Worm (Caenorhabditis elegans) whole organism, young adult: ENCODE measurements around the gene egl-27.

Source experiments
- B0019.2 ChIP-seq: fragments of 200-800 bp; sonication (Bioruptor generic); conservative IDR thresholded peaks from 2 replicates; pipeline ENCODE4 v1.3.6; 2022; ENCODE audit warnings: missing genetic modification reagents, missing genetic modification characterization, missing compliant biosample characterization
- C06A6.2 ChIP-seq: fragments of 200-800 bp; sonication (Bioruptor generic); conservative IDR thresholded peaks from 2 replicates; pipeline ENCODE4 v1.3.6; 2022; ENCODE audit warnings: missing genetic modification characterization, missing compliant biosample characterization
- D2030.7 ChIP-seq: fragments of 200-800 bp; sonication (Bioruptor generic); IDR thresholded peaks from 2 replicates; pipeline ENCODE4 v1.3.6; 2022; ENCODE audit warnings: missing genetic modification reagents, missing genetic modification characterization, missing compliant biosample characterization
- F10E7.11 ChIP-seq: sonication (generic microtip); optimal IDR thresholded peaks from 2 replicates; lab custom pipeline; 2017; ENCODE audit warnings: mild to moderate bottlenecking, missing genetic modification characterization, moderate library complexity, missing compliant biosample characterization
- F49E8.2 ChIP-seq: sonication (generic microtip); optimal IDR thresholded peaks from 3 replicates; lab custom pipeline; 2017; ENCODE audit warnings: missing genetic modification characterization, mild to moderate bottlenecking, missing compliant biosample characterization, antibody characterized with exemption, moderate library complexity; ENCODE audit not compliant: insufficient read depth
- F55B11.4 ChIP-seq: sonication (generic microtip); optimal IDR thresholded peaks from 2 replicates; lab custom pipeline; 2016; ENCODE audit warnings: missing compliant biosample characterization, missing genetic modification characterization, borderline replicate concordance; ENCODE audit not compliant: insufficient read depth
- Y56A3A.18 ChIP-seq: fragments of 200-800 bp; sonication (Bioruptor generic); IDR thresholded peaks from 2 replicates; pipeline ENCODE4 v1.3.6; 2022; ENCODE audit warnings: missing genetic modification reagents, missing genetic modification characterization, missing compliant biosample characterization
- Y67H2A.10 ChIP-seq: fragments of 200-800 bp; sonication (Bioruptor generic); conservative IDR thresholded peaks from 2 replicates; pipeline ENCODE4 v1.3.6; 2022; ENCODE audit warnings: missing genetic modification reagents, missing genetic modification characterization, missing compliant biosample characterization
- Y79H2A.3 ChIP-seq: fragments of 200-800 bp; sonication (Bioruptor generic); conservative IDR thresholded peaks from 2 replicates; pipeline ENCODE4 v1.3.6; 2022; ENCODE audit warnings: missing genetic modification reagents, missing genetic modification characterization, missing compliant biosample characterization
- ama-1 ChIP-seq, 3 experiments: fragments of 150-350 bp in 1 of 3; sonication (generic microtip) in 2 of 3; optimal IDR thresholded peaks; 2 replicates each; lab custom pipeline; 2014 to 2018; ENCODE audit warnings: missing biosample characterization in 2 of 3, missing genetic modification characterization in 2 of 3, missing genetic modification reagents in 2 of 3
- aptf-3 ChIP-seq: fragments of 200-800 bp; sonication (Bioruptor generic); IDR thresholded peaks from 2 replicates; pipeline ENCODE4 v1.3.6; 2022; ENCODE audit warnings: missing genetic modification characterization, missing compliant biosample characterization
- attf-5 ChIP-seq: fragments of 200-800 bp; sonication (Bioruptor generic); optimal IDR thresholded peaks from 2 replicates; lab custom pipeline; 2018; ENCODE audit warnings: mild to moderate bottlenecking, missing genetic modification characterization, missing compliant biosample characterization
- ccch-3 ChIP-seq: fragments of 200-800 bp; sonication (Bioruptor generic); optimal IDR thresholded peaks from 2 replicates; lab custom pipeline; 2018; ENCODE audit warnings: mild to moderate bottlenecking, missing genetic modification characterization, missing compliant biosample characterization
- cebp-1 ChIP-seq, 2 experiments: fragments of 200-800 bp in 1 of 2; sonication (Bioruptor generic) in 1 of 2; sonication (generic microtip) in 1 of 2; IDR thresholded peaks in 1 of 2; optimal IDR thresholded peaks in 1 of 2; 2 replicates each; pipeline versions ENCODE4 v1.3.6 to Lab custom; 2017 to 2022; ENCODE audit warnings: missing compliant biosample characterization in 2 of 2, missing genetic modification characterization in 2 of 2, mild to moderate bottlenecking in 1 of 2, missing genetic modification reagents in 1 of 2, moderate library complexity in 1 of 2
- ceh-100 ChIP-seq: fragments of 200-800 bp; sonication (Bioruptor generic); IDR thresholded peaks from 2 replicates; pipeline ENCODE4 v1.3.6; 2022; ENCODE audit warnings: missing genetic modification reagents, missing genetic modification characterization, missing compliant biosample characterization
- ceh-58 ChIP-seq: fragments of 200-800 bp; sonication (Bioruptor generic); IDR thresholded peaks from 2 replicates; pipeline ENCODE4 v1.3.6; 2022; ENCODE audit warnings: missing genetic modification characterization, missing compliant biosample characterization
- dox-1 ChIP-seq: fragments of 200-800 bp; sonication (Bioruptor generic); IDR thresholded peaks from 2 replicates; pipeline ENCODE4 v1.3.6; 2022; ENCODE audit warnings: missing genetic modification reagents, missing genetic modification characterization, missing compliant biosample characterization
- egl-18 ChIP-seq: fragments of 200-800 bp; sonication (Bioruptor generic); IDR thresholded peaks from 2 replicates; pipeline ENCODE4 v1.3.6; 2022; ENCODE audit warnings: missing genetic modification reagents, missing genetic modification characterization, missing compliant biosample characterization
- egrh-3 ChIP-seq: fragments of 200-800 bp; sonication (Bioruptor generic); IDR thresholded peaks from 2 replicates; pipeline ENCODE4 v1.3.6; 2022; ENCODE audit warnings: missing genetic modification reagents, missing genetic modification characterization, missing compliant biosample characterization
- hmg-1.2 ChIP-seq: fragments of 200-800 bp; sonication (Bioruptor generic); IDR thresholded peaks from 2 replicates; pipeline ENCODE4 v1.3.6; 2022; ENCODE audit warnings: missing genetic modification reagents, missing genetic modification characterization, missing compliant biosample characterization
- hmg-20 ChIP-seq: fragments of 200-800 bp; sonication (Bioruptor generic); IDR thresholded peaks from 2 replicates; pipeline ENCODE4 v1.3.6; 2022; ENCODE audit warnings: missing genetic modification reagents, missing genetic modification characterization, missing compliant biosample characterization
- hsf-1 ChIP-seq: fragments of 200-800 bp; sonication (Bioruptor generic); IDR thresholded peaks from 2 replicates; pipeline ENCODE4 v1.3.6; 2022; ENCODE audit warnings: missing genetic modification reagents, missing genetic modification characterization, missing compliant biosample characterization
- lag-1 ChIP-seq: fragments of 200-800 bp; sonication (Bioruptor generic); IDR thresholded peaks from 2 replicates; pipeline ENCODE4 v1.3.6; 2022; ENCODE audit warnings: missing genetic modification reagents, missing genetic modification characterization, missing compliant biosample characterization
- lin-26 ChIP-seq: fragments of 200-800 bp; sonication (Bioruptor generic); IDR thresholded peaks from 2 replicates; pipeline ENCODE4 v1.3.6; 2022; ENCODE audit warnings: missing genetic modification reagents, missing genetic modification characterization, missing compliant biosample characterization
- lir-1 ChIP-seq: fragments of 200-800 bp; sonication (Bioruptor generic); conservative IDR thresholded peaks from 2 replicates; pipeline ENCODE4 v1.3.6; 2022; ENCODE audit warnings: missing genetic modification reagents, missing genetic modification characterization, missing compliant biosample characterization
- madf-3 ChIP-seq: fragments of 200-800 bp; sonication (Bioruptor generic); IDR thresholded peaks from 2 replicates; pipeline ENCODE4 v1.3.6; 2022; ENCODE audit warnings: missing genetic modification reagents, missing genetic modification characterization, missing compliant biosample characterization
- nfyb-1 ChIP-seq: fragments of 200-800 bp; sonication (Bioruptor generic); IDR thresholded peaks from 2 replicates; pipeline ENCODE4 v1.3.6; 2022; ENCODE audit warnings: missing genetic modification reagents, missing genetic modification characterization, missing compliant biosample characterization
- nhr-27 ChIP-seq: fragments of 200-800 bp; sonication (Bioruptor generic); optimal IDR thresholded peaks from 2 replicates; lab custom pipeline; 2018; ENCODE audit warnings: mild to moderate bottlenecking, missing genetic modification characterization, moderate library complexity, missing compliant biosample characterization
- nhr-80 ChIP-seq: sonication (generic microtip); optimal IDR thresholded peaks from 2 replicates; lab custom pipeline; 2016; ENCODE audit warnings: missing genetic modification characterization, missing compliant biosample characterization
- pbrm-1 ChIP-seq: fragments of 200-800 bp; sonication (Bioruptor generic); IDR thresholded peaks from 2 replicates; pipeline ENCODE4 v1.3.6; 2022; ENCODE audit warnings: missing genetic modification reagents, missing genetic modification characterization, missing compliant biosample characterization
- pha-4 ChIP-seq: fragments of 150-350 bp; sonication (generic microtip); optimal IDR thresholded peaks from 2 replicates; lab custom pipeline; 2014; ENCODE audit warnings: missing biosample characterization, missing genetic modification reagents, missing genetic modification characterization
- repo-1 ChIP-seq: sonication (generic microtip); optimal IDR thresholded peaks from 2 replicates; lab custom pipeline; 2017; ENCODE audit warnings: mild to moderate bottlenecking, missing genetic modification characterization, missing compliant biosample characterization
- rpc-1 ChIP-seq, 2 experiments: fragments of 150-350 bp in 1 of 2; sonication (generic microtip) in 1 of 2; optimal IDR thresholded peaks; 2 replicates each; lab custom pipeline; 2014 to 2018; ENCODE audit warnings: missing biosample characterization in 1 of 2, missing genetic modification characterization in 1 of 2, missing genetic modification reagents in 1 of 2, missing genotype in 1 of 2
- snpc-4 ChIP-seq, 5 experiments: fragments of 150-350 bp in 1 of 5; sonication (generic microtip) in 4 of 5; optimal IDR thresholded peaks; 2 replicates each; lab custom pipeline; 2014 to 2018; ENCODE audit warnings: missing genetic modification characterization in 5 of 5, missing biosample characterization in 3 of 5, antibody characterized with exemption in 2 of 5, mild to moderate bottlenecking in 2 of 5, missing compliant biosample characterization in 2 of 5, missing genotype in 2 of 5, moderate library complexity in 2 of 5, missing genetic modification reagents in 1 of 5
- sptf-2 ChIP-seq: fragments of 200-800 bp; sonication (Bioruptor generic); optimal IDR thresholded peaks from 2 replicates; lab custom pipeline; 2018; ENCODE audit warnings: mild to moderate bottlenecking, missing genetic modification characterization, missing compliant biosample characterization
- xnd-1 ChIP-seq: sonication (generic microtip); optimal IDR thresholded peaks from 2 replicates; lab custom pipeline; 2016; ENCODE audit warnings: missing genotype, missing genetic modification reagents, missing genetic modification characterization, missing compliant biosample characterization
- zfh-2 ChIP-seq: fragments of 200-800 bp; sonication (Bioruptor generic); conservative IDR thresholded peaks from 2 replicates; pipeline ENCODE4 v1.3.6; 2022; ENCODE audit warnings: missing genetic modification reagents, missing genetic modification characterization, missing compliant biosample characterization
- ztf-18 ChIP-seq: sonication (generic microtip); optimal IDR thresholded peaks from 2 replicates; lab custom pipeline; 2016; ENCODE audit warnings: missing genotype, mild to moderate bottlenecking, missing genetic modification characterization, missing compliant biosample characterization
- ztf-6 ChIP-seq: fragments of 200-800 bp; sonication (Bioruptor generic); IDR thresholded peaks from 2 replicates; pipeline ENCODE4 v1.3.6; 2022; ENCODE audit warnings: missing genetic modification reagents, missing genetic modification characterization, missing compliant biosample characterization

egl-27 gene

DNA sequence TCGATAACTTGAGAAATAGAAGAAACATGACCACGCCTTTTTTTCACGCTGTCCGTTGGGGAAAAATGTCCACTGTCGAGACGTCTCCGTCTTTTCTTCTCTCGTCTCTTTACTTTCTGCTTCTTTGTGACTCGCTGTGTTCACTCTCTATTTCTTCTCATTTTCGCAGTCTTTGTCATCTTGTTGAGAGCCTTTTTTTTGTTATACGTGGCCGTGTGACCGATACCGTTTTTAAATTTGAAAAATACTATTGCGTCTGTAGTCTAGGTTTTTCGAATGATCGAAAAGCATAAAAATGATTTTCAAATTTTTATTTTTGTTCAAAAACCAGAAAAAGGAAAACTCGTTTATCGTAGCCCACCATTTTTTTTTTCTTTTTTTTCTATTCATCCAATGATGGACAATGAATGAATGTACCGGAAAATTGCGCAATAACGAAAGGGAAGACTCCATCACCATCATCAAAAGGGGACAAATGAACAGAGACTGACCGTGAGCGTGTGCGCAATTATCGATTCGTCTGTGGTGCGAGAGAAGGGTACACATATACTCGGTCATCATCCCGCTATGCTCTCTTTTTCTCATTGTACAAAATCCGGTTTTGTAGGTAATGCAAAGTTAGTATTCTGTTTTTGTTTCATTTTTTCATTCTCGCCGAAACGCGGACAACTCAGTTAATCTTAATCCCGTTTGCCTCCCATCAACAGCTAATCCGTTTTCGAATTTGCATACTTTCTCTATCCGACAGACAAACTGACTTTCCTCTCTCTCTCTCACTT, 9.6 kb downstream of the egl-27 start:
- TF ChIP-seq B0019.2 (GFP tag; lab: Robert Waterston, UW) (no peak), hmg-20 (GFP tag; lab: Robert Waterston, UW) (no peak), cebp-1 (GFP tag; IDR thresholded peaks at IDR 0.05; lab: Robert Waterston, UW) (no peak), cebp-1 (tag; optimal IDR thresholded peaks at IDR 0.05; lab: Kevin White, UChicago) (peak; percentile 1), pbrm-1 (0 out of 2 replicates have a peak, but pooled peaks have one; percentile 18), hmg-1.2 (GFP tag; lab: Robert Waterston, UW) (peak; percentile 16; the same call in 1 of the 2 replicates)
- TF ChIP-seq, all 124 proteins: peak for 3

DNA sequence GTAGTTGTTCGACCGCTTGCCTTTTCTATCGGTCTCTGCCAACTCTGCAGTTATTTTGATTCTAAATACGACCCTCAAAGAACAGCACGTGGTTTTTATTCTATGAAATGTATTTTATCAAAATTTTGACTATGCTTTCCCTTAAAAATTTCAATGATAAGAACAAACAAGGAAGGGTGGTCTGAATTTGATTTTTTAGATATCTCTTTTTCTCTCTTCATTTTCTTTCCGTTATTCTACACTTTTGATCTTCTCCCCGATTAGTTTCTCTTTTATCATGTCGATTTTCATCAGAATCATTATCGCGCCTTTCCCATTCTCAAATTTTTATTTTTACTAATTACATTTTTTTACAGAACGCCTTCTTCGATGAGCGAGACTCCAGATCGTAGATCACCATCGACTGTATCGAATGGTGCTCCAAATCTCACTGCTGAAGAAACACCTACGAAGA, 10.2 kb downstream of the egl-27 start:
- no peak for TF ChIP-seq hsf-1

ce11 chrII:6846723-6847122, 11.9 kb downstream of the egl-27 start:
- TF ChIP-seq Y67H2A.10 = no peak
- 0 out of 2 replicates have a peak, but pooled peaks have one; percentile 26 for TF ChIP-seq nfyb-1 (GFP tag; lab: Robert Waterston, UW)
- peak; percentile 91 for TF ChIP-seq zfh-2 (GFP tag; lab: Robert Waterston, UW)
- no peak for TF ChIP-seq ceh-100 (GFP tag; lab: Robert Waterston, UW)
- TF ChIP-seq xnd-1 (tag; lab: Kevin White, UChicago) = no peak
- TF ChIP-seq attf-5 (GFP tag; lab: Kevin White, UChicago) = no peak
- TF ChIP-seq egrh-3 (GFP tag; lab: Robert Waterston, UW) = peak; percentile 47; the same call in 1 of the 2 replicates
- TF ChIP-seq F55B11.4 = no peak
- TF ChIP-seq repo-1 (tag; lab: Kevin White, UChicago) = peak; percentile 10

ce11 chrII:6847917-6848379, 13.1 kb downstream of the egl-27 start, which contains the start of gene tbc-6:
tbc-6 (plus strand) TSS chrII:6848124.
- TF ChIP-seq nhr-80 (tag; lab: Kevin White, UChicago) (peak; percentile 51), D2030.7 (no peak), egl-18 (GFP tag; lab: Robert Waterston, UW) (no peak), B0019.2 (GFP tag; lab: Robert Waterston, UW) (no peak), Y79H2A.3 (GFP tag; lab: Robert Waterston, UW) (0 out of 2 replicates have a peak, but pooled peaks have one; percentile 34), C06A6.2 (no peak), pha-4 (tag; lab: Kevin White, UChicago) (no peak), Y56A3A.18 (GFP tag; lab: Robert Waterston, UW) (0 out of 2 replicates have a peak, but pooled peaks have one; percentile 7), pbrm-1 (no peak; the same call in 1 of the 2 replicates), ztf-18 (tag; lab: Kevin White, UChicago) (no peak), F49E8.2 (tag; lab: Kevin White, UChicago) (no peak), hmg-1.2 (GFP tag; lab: Robert Waterston, UW) (peak; percentile 31; the same call in 1 of the 2 replicates), snpc-4 (GFP tag; optimal IDR thresholded peaks at IDR 0.05; lab: Kevin White, UChicago) (no peak), snpc-4 (tag; optimal IDR thresholded peaks at IDR 0.05; lab: Kevin White, UChicago) (no peak), ama-1 (optimal IDR thresholded peaks at IDR 0.05; lab: Kevin White, UChicago) (no peak), ama-1 (GFP tag; optimal IDR thresholded peaks at IDR 0.05; lab: Kevin White, UChicago) (no peak), F10E7.11 (no peak), aptf-3 (GFP tag; lab: Robert Waterston, UW) (no peak), ccch-3 (GFP tag; lab: Kevin White, UChicago) (no peak), ceh-58 (no peak), sptf-2 (GFP tag; lab: Kevin White, UChicago) (no peak), ztf-6 (no peak), lag-1 (GFP tag; lab: Robert Waterston, UW) (no peak), madf-3 (no peak), nhr-27 (no peak), dox-1 (GFP tag; lab: Robert Waterston, UW) (0 out of 2 replicates have a peak, but pooled peaks have one; percentile 19), rpc-1 (optimal IDR thresholded peaks at IDR 0.05; lab: Kevin White, UChicago) (no peak), rpc-1 (tag; optimal IDR thresholded peaks at IDR 0.05; lab: Kevin White, UChicago) (no peak), lir-1 (GFP tag; lab: Robert Waterston, UW) (no peak), lin-26 (0 out of 2 replicates have a peak, but pooled peaks have one; percentile 40)
